Worm (Caenorhabditis elegans): ENCODE results near the gene pmp-2.

DNA sequence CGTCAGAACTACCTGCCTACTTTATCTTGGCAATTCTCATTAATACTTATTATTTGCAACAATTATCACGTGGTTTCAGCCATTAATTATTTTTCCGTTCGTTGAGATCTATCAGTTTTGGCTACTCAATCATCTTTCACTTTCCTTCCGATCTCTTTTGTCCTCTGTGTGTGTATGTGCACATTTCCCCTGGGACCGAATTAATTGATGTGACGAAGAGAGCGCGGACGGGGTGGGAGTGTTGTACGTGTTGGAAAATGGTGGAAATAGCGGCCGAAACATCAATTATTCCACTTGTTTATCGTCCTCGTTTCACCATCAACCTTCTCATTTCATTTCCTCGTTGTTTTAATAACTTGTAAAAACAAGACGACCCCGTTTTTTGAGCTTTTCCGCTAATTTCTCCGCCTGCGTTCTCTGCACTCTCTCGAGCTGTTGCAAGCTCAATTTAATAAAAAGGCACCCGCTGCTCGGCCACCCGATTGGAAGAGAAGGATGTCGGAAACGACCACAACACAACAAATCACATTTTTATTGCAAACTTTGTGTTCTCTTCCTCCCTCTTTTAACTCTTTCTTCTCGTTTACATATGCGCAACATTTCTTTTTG is 49.2 kb downstream of the pmp-2 start:
- TF ChIP-seq dpl-1 (GFP tag; optimal IDR thresholded peaks at IDR 0.05) (no peak), elt-2 (tag; optimal IDR thresholded peaks at IDR 0.05) (no peak), mdl-1 (tag; optimal IDR thresholded peaks at IDR 0.05) (peak in 1 of 2 experiments; percentile 8), sox-4 (tag; optimal IDR thresholded peaks at IDR 0.05) (no peak), nhr-77 (tag; optimal IDR thresholded peaks at IDR 0.05) (no peak), zag-1 (tag; optimal IDR thresholded peaks at IDR 0.05) (no peak), unc-62 (GFP tag; optimal IDR thresholded peaks at IDR 0.05) (no peak), skn-1 (tag; optimal IDR thresholded peaks at IDR 0.05) (no peak), lin-35 (GFP tag; optimal IDR thresholded peaks at IDR 0.05) (no peak), egl-13 (tag; optimal IDR thresholded peaks at IDR 0.05) (no peak), isw-1 (GFP tag; IDR thresholded peaks at IDR 0.05) (no peak), unc-86 (tag; optimal IDR thresholded peaks at IDR 0.05) (no peak), snpc-4 (tag; optimal IDR thresholded peaks at IDR 0.05) (no peak)
